Worm (Caenorhabditis elegans): ENCODE results near the gene F11A5.18.

- no peak for TF ChIP-seq ztf-11 (tag; optimal IDR thresholded peaks at IDR 0.05)
- no peak for TF ChIP-seq elt-2 (tag; optimal IDR thresholded peaks at IDR 0.05)
- no peak for TF ChIP-seq unc-130 (tag; optimal IDR thresholded peaks at IDR 0.05)
- no peak for TF ChIP-seq lin-35 (GFP tag; optimal IDR thresholded peaks at IDR 0.05)
- no peak for TF ChIP-seq lsy-2 (tag; optimal IDR thresholded peaks at IDR 0.05)
- TF ChIP-seq mep-1 (tag; optimal IDR thresholded peaks at IDR 0.05), result no peak
- TF ChIP-seq lin-13 (GFP tag; optimal IDR thresholded peaks at IDR 0.05), result no peak
- TF ChIP-seq nhr-47 (tag; optimal IDR thresholded peaks at IDR 0.05), result no peak
- no peak for TF ChIP-seq pag-3 (tag; optimal IDR thresholded peaks at IDR 0.05; ENCODE audit: borderline replicate concordance, insufficient read depth)
- no peak for TF ChIP-seq ama-1 (optimal IDR thresholded peaks at IDR 0.05)
- no peak for TF ChIP-seq alr-1 (tag; optimal IDR thresholded peaks at IDR 0.05; ENCODE audit: borderline replicate concordance)
Observed at ce11 chrV:16183357-16183756, 19.4 kb upstream of the F11A5.18 start, which contains the start of gene srz-14.

Data from whole organism, L1 larva.